Fruit fly (Drosophila melanogaster) whole organism, embryonic: ENCODE data around the gene snz.

ENCODE experiments used
- CG10267 ChIP-seq: fragments of 200-800 bp; sonication (Bioruptor generic); optimal IDR thresholded peaks from 2 replicates; lab custom pipeline; 2018; ENCODE audit warnings: missing biosample characterization, mild to moderate bottlenecking, missing genetic modification characterization, moderate library complexity
- CG10274 ChIP-seq: fragments of 200-800 bp; sonication (Bioruptor generic); optimal IDR thresholded peaks from 3 replicates; lab custom pipeline; 2017; ENCODE audit warnings: missing biosample characterization, mild to moderate bottlenecking, missing genetic modification characterization
- CG10462 ChIP-seq: fragments of 200-800 bp; sonication (Bioruptor generic); optimal IDR thresholded peaks from 2 replicates; lab custom pipeline; 2016; ENCODE audit warnings: missing biosample characterization, missing genetic modification characterization
- CG10979 ChIP-seq: fragments of 200-800 bp; sonication (Bioruptor generic); optimal IDR thresholded peaks from 2 replicates; lab custom pipeline; 2018; ENCODE audit warnings: missing biosample characterization, mild to moderate bottlenecking, missing genetic modification characterization, moderate library complexity
- CG11723 ChIP-seq: fragments of 200-800 bp; sonication (Bioruptor generic); optimal IDR thresholded peaks from 2 replicates; lab custom pipeline; 2017; ENCODE audit warnings: missing biosample characterization, mild to moderate bottlenecking, missing genetic modification characterization
- CG12104 ChIP-seq: fragments of 200-800 bp; sonication (Bioruptor generic); optimal IDR thresholded peaks from 3 replicates; lab custom pipeline; 2016; ENCODE audit warnings: missing biosample characterization, missing genetic modification characterization
- CG12236 ChIP-seq: fragments of 200-800 bp; sonication (Bioruptor generic); optimal IDR thresholded peaks from 2 replicates; lab custom pipeline; 2016; ENCODE audit warnings: missing biosample characterization, missing genetic modification characterization
- CG12942 ChIP-seq: fragments of 200-800 bp; sonication (Bioruptor generic); optimal IDR thresholded peaks from 3 replicates; lab custom pipeline; 2016; ENCODE audit warnings: missing biosample characterization, missing genetic modification characterization
- CG13775 ChIP-seq: fragments of 200-800 bp; sonication (Bioruptor generic); optimal IDR thresholded peaks from 3 replicates; lab custom pipeline; 2017; ENCODE audit warnings: missing biosample characterization, mild to moderate bottlenecking, missing genetic modification characterization
- CG16815 ChIP-seq: fragments of 200-800 bp; sonication (Bioruptor generic); optimal IDR thresholded peaks from 3 replicates; lab custom pipeline; 2017; ENCODE audit warnings: missing biosample characterization, mild to moderate bottlenecking, missing genetic modification characterization
- CG17612 ChIP-seq: fragments of 200-800 bp; sonication (Bioruptor generic); IDR thresholded peaks from 2 replicates; pipeline ENCODE4 v1.3.6; 2022; ENCODE audit warnings: missing biosample characterization, missing genetic modification characterization
- CG2199 ChIP-seq: fragments of 200-800 bp; sonication (Bioruptor generic); IDR thresholded peaks from 3 replicates; pipeline ENCODE4 v1.3.6; 2022; ENCODE audit warnings: missing biosample characterization, missing genetic modification characterization
- CG2712 ChIP-seq: fragments of 200-800 bp; optimal IDR thresholded peaks from 3 replicates; lab custom pipeline; 2019; ENCODE audit warnings: missing biosample characterization, mild to moderate bottlenecking, missing genetic modification characterization, moderate library complexity
- CG4820 ChIP-seq: fragments of 200-800 bp; sonication (Bioruptor generic); optimal IDR thresholded peaks from 3 replicates; lab custom pipeline; 2016; ENCODE audit warnings: missing biosample characterization, missing genetic modification characterization
- CG6689 ChIP-seq: fragments of 200-800 bp; sonication (Bioruptor generic); IDR thresholded peaks from 2 replicates; pipeline ENCODE4 v1.3.6; 2022; ENCODE audit warnings: missing biosample characterization, missing genetic modification characterization
- CG7556 ChIP-seq: fragments of 200-800 bp; sonication (Bioruptor generic); optimal IDR thresholded peaks from 2 replicates; lab custom pipeline; 2017; ENCODE audit warnings: missing biosample characterization, mild to moderate bottlenecking, missing genetic modification characterization
- CG7839 ChIP-seq: fragments of 200-800 bp; sonication (Bioruptor generic); optimal IDR thresholded peaks from 3 replicates; lab custom pipeline; 2018; ENCODE audit warnings: missing biosample characterization, mild to moderate bottlenecking, missing genetic modification characterization, moderate library complexity
- CG8765 ChIP-seq: fragments of 200-800 bp; sonication (Bioruptor generic); IDR thresholded peaks from 2 replicates; pipeline ENCODE4 v1.3.6; 2022; ENCODE audit warnings: missing biosample characterization, missing genetic modification characterization
- CG9727 ChIP-seq: fragments of 200-800 bp; sonication (Bioruptor generic); optimal IDR thresholded peaks from 3 replicates; lab custom pipeline; 2017; ENCODE audit warnings: missing biosample characterization, mild to moderate bottlenecking, missing genetic modification characterization
- CG9932 ChIP-seq: fragments of 200-800 bp; sonication (Bioruptor generic); IDR thresholded peaks from 2 replicates; pipeline ENCODE4 v1.3.6; 2022; ENCODE audit warnings: missing biosample characterization, missing genetic modification characterization
- CHES-1-like ChIP-seq: fragments of 200-800 bp; sonication (Bioruptor generic); optimal IDR thresholded peaks from 2 replicates; lab custom pipeline; 2016; ENCODE audit warnings: missing biosample characterization, missing genetic modification characterization
- Camta ChIP-seq: fragments of 200-800 bp; sonication (Bioruptor generic); optimal IDR thresholded peaks from 2 replicates; lab custom pipeline; 2016; ENCODE audit warnings: missing biosample characterization, missing genetic modification characterization
- Chrac-16 ChIP-seq: fragments of 200-800 bp; sonication (Bioruptor generic); optimal IDR thresholded peaks from 3 replicates; lab custom pipeline; 2016; ENCODE audit warnings: missing biosample characterization, missing genetic modification characterization
- Dip2 ChIP-seq: fragments of 200-800 bp; sonication (Bioruptor generic); IDR thresholded peaks from 2 replicates; pipeline ENCODE4 v1.3.6; 2022; ENCODE audit warnings: missing biosample characterization, missing genetic modification characterization
- Doc3 ChIP-seq: fragments of 200-800 bp; sonication (Bioruptor generic); IDR thresholded peaks from 3 replicates; pipeline ENCODE4 v1.3.6; 2022; ENCODE audit warnings: missing biosample characterization, missing genetic modification characterization; ENCODE audit not compliant: partially characterized antibody
- Drgx ChIP-seq: fragments of 200-800 bp; sonication (Bioruptor generic); IDR thresholded peaks from 2 replicates; pipeline ENCODE4 v1.3.6; 2022; ENCODE audit warnings: missing biosample characterization, missing genetic modification characterization
- E2f2 ChIP-seq: fragments of 200-800 bp; sonication (Bioruptor generic); IDR thresholded peaks from 2 replicates; pipeline ENCODE4 v1.3.6; 2022; ENCODE audit warnings: missing biosample characterization, missing genetic modification characterization
- Eip74EF ChIP-seq, 2 experiments: fragments of 200-800 bp in 1 of 2; fragments of >200 bp in 1 of 2; sonication (Bioruptor generic) in 1 of 2; optimal IDR thresholded peaks; 2 replicates each; lab custom pipeline; 2017 to 2019; ENCODE audit warnings: missing biosample characterization in 2 of 2, missing genetic modification characterization in 2 of 2, mild to moderate bottlenecking in 1 of 2, moderate library complexity in 1 of 2
- Elba2 ChIP-seq: fragments of 200-800 bp; sonication (Bioruptor generic); optimal IDR thresholded peaks from 3 replicates; lab custom pipeline; 2016; ENCODE audit warnings: missing biosample characterization, missing genetic modification characterization
- Jarid2 ChIP-seq: fragments of 200-800 bp; sonication (Bioruptor generic); optimal IDR thresholded peaks from 3 replicates; lab custom pipeline; 2017; ENCODE audit warnings: mild to moderate bottlenecking, missing biosample characterization, missing genetic modification reagents, missing genetic modification characterization
- Max ChIP-seq: fragments of 200-800 bp; sonication (Bioruptor generic); optimal IDR thresholded peaks from 2 replicates; lab custom pipeline; 2016; ENCODE audit warnings: missing biosample characterization, mild to moderate bottlenecking, missing genetic modification characterization
- Myb ChIP-seq: fragments of 200-800 bp; sonication (Bioruptor generic); optimal IDR thresholded peaks from 2 replicates; lab custom pipeline; 2016; ENCODE audit warnings: missing biosample characterization, missing genetic modification characterization
- NC2α ChIP-seq: fragments of 200-800 bp; sonication (Bioruptor generic); optimal IDR thresholded peaks from 2 replicates; lab custom pipeline; 2016; ENCODE audit warnings: missing biosample characterization, missing genetic modification characterization
- Tbp ChIP-seq: fragments of >200 bp; optimal IDR thresholded peaks from 2 replicates; lab custom pipeline; 2018; ENCODE audit warnings: missing biosample characterization, missing genetic modification characterization
- bsh ChIP-seq, 2 experiments: fragments of 200-800 bp; sonication (Bioruptor generic); optimal IDR thresholded peaks; 2 replicates each; lab custom pipeline; 2017 to 2018; ENCODE audit warnings: mild to moderate bottlenecking in 2 of 2, missing biosample characterization in 2 of 2, missing genetic modification characterization in 2 of 2, moderate library complexity in 1 of 2
- cg ChIP-seq: fragments of 200-800 bp; sonication (Bioruptor generic); optimal IDR thresholded peaks from 3 replicates; lab custom pipeline; 2019; ENCODE audit warnings: missing biosample characterization, mild to moderate bottlenecking, missing genetic modification characterization, moderate library complexity
- chm ChIP-seq: fragments of 200-800 bp; sonication (Bioruptor generic); IDR thresholded peaks from 2 replicates; pipeline ENCODE4 v1.3.6; 2022; ENCODE audit warnings: missing biosample characterization, missing genetic modification characterization
- corto ChIP-seq: fragments of 200-800 bp; sonication (Bioruptor generic); optimal IDR thresholded peaks from 2 replicates; lab custom pipeline; 2016; ENCODE audit warnings: missing biosample characterization, mild to moderate bottlenecking, missing genetic modification characterization, moderate library complexity
- croc ChIP-seq: fragments of 200-800 bp; sonication (Bioruptor generic); conservative IDR thresholded peaks from 3 replicates; pipeline ENCODE4 v1.3.6; 2022; ENCODE audit warnings: missing biosample characterization, missing genetic modification characterization
- grn ChIP-seq: fragments of 200-800 bp; sonication (Bioruptor generic); optimal IDR thresholded peaks from 3 replicates; lab custom pipeline; 2017; ENCODE audit warnings: missing biosample characterization, missing genetic modification characterization
- inv ChIP-seq: fragments of 200-800 bp; sonication (Bioruptor generic); IDR thresholded peaks from 2 replicates; pipeline ENCODE4 v1.3.6; 2022; ENCODE audit warnings: missing biosample characterization, missing genetic modification characterization; ENCODE audit not compliant: partially characterized antibody
- lola ChIP-seq, 3 experiments: fragments of >200 bp in 2 of 3; fragments of 200-800 bp in 1 of 3; sonication (Bioruptor generic) in 1 of 3; optimal IDR thresholded peaks; 2 replicates each; lab custom pipeline; 2017 to 2019; ENCODE audit warnings: missing biosample characterization in 3 of 3, missing genetic modification characterization in 3 of 3, mild to moderate bottlenecking in 1 of 3, moderate library complexity in 1 of 3
- pb ChIP-seq: fragments of 200-800 bp; sonication (Bioruptor generic); optimal IDR thresholded peaks from 3 replicates; lab custom pipeline; 2016; ENCODE audit warnings: missing biosample characterization, missing genetic modification characterization
- row ChIP-seq: fragments of 200-800 bp; sonication (Bioruptor generic); IDR thresholded peaks from 3 replicates; pipeline ENCODE4 v1.3.6; 2022; ENCODE audit warnings: missing biosample characterization, missing genetic modification characterization
- wor ChIP-seq: fragments of 200-800 bp; sonication (Bioruptor generic); IDR thresholded peaks from 2 replicates; pipeline ENCODE4 v1.3.6; 2022; ENCODE audit warnings: missing biosample characterization, missing genetic modification characterization
- zen ChIP-seq: fragments of 200-800 bp; sonication (Bioruptor generic); optimal IDR thresholded peaks from 3 replicates; lab custom pipeline; 2018; ENCODE audit warnings: missing biosample characterization, mild to moderate bottlenecking, missing genetic modification characterization, moderate library complexity
- zfh1 ChIP-seq: fragments of 200-800 bp; sonication (Bioruptor generic); IDR thresholded peaks from 3 replicates; pipeline ENCODE4 v1.3.6; 2022; ENCODE audit warnings: missing biosample characterization, missing genetic modification characterization

Gene snz

DNA sequence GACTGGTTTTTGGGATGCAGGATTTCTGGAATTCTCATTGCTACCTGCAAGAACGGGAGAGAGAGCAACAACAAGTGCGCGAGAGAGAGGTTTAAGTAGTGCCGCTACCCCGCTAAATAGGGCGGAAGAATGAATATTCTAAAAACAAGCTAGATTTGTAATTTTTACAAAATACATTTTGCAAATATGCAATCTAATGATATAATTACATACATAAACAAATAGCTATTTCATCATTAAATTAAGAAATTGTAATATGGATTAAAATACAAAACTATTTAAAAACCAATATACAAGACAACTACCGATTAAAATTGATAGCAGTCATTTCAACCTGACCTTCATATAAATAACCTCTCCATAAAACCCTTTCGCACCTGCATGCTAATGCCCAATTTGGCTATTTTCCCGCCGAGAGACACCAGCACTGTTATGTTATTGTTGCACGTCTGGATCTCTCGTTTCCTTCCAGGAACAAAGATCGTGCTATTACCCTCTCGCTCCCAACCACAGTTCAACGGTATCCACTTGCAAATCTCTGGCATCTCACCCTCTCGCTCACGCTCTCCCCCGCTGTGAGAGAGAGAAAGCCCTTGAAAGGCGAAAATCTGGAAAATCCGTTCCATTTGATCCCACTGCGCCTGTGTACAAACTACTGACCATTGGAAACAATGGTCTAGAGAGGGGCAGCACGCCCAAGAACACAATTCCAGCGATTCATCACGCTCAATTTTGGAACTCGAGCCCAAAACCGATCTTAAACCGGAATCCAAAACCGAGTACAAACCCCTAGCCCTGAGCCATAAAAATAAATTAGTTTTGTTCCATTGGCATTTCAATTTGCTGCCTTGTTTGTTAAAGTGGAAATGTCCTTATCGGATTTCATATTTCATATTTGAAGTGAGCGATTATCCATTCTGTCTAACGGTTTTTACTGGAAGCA is 20.0 kb upstream of the snz start, which contains the start of gene Nek2 (continued):
- TF ChIP-seq zen (tag; lab: Kevin White, UChicago) (peak; percentile 31), cg (no peak), CG2199 (GFP tag; lab: Robert Waterston, UW) (0 out of 3 replicates have a peak, but pooled peaks have one; percentile 37)

- TF ChIP-seq Camta (GFP tag; lab: Kevin White, UChicago), result no peak
- TF ChIP-seq CG7839 (tag; lab: Kevin White, UChicago), result peak; percentile 1
- no peak for TF ChIP-seq Eip74EF (GFP tag; optimal IDR thresholded peaks at IDR 0.05; lab: Kevin White, UChicago)
- TF ChIP-seq CHES-1-like (GFP tag; lab: Kevin White, UChicago), result no peak
- TF ChIP-seq CG10979, result peak; percentile 48
- TF ChIP-seq pb (GFP tag; lab: Kevin White, UChicago), result no peak
- peak; percentile 17 for TF ChIP-seq CG16815
- no peak for TF ChIP-seq corto (GFP tag; lab: Kevin White, UChicago)
- no peak for TF ChIP-seq Jarid2
- TF ChIP-seq CG7556 (GFP tag; lab: Kevin White, UChicago), result no peak
- no peak for TF ChIP-seq Max (GFP tag; lab: Kevin White, UChicago)
- no peak for TF ChIP-seq CG9932 (GFP tag; lab: Robert Waterston, UW)
- 0 out of 3 replicates have a peak, but pooled peaks have one; percentile 16 for TF ChIP-seq row
- TF ChIP-seq Drgx (GFP tag; lab: Robert Waterston, UW), result 0 out of 2 replicates have a peak, but pooled peaks have one; percentile 28
- no peak for TF ChIP-seq E2f2 (GFP tag; lab: Robert Waterston, UW)
- TF ChIP-seq Dip2, result no peak
- TF ChIP-seq CG12236 (GFP tag; lab: Kevin White, UChicago), result no peak
- TF ChIP-seq inv (GFP tag; lab: Robert Waterston, UW), result no peak
- peak; percentile 10 for TF ChIP-seq CG10267 (tag; lab: Kevin White, UChicago)
- no peak for TF ChIP-seq cg
- TF ChIP-seq CG8765 (GFP tag; lab: Robert Waterston, UW), result no peak
- no peak for TF ChIP-seq Doc3 (GFP tag; lab: Robert Waterston, UW)
- peak; percentile 15 for TF ChIP-seq zen (tag; lab: Kevin White, UChicago)
- TF ChIP-seq CG10274 (GFP tag; lab: Kevin White, UChicago), result no peak
- TF ChIP-seq CG13775 (GFP tag; lab: Kevin White, UChicago), result peak; percentile 5
- TF ChIP-seq zfh1, result no peak
- TF ChIP-seq Tbp, result no peak
- peak; percentile 15 to 23 for TF ChIP-seq bsh (GFP tag; optimal IDR thresholded peaks at IDR 0.05; lab: Kevin White, UChicago)
- TF ChIP-seq wor (GFP tag; lab: Robert Waterston, UW), result no peak
- TF ChIP-seq lola (GFP tag; optimal IDR thresholded peaks at IDR 0.05; lab: Kevin White, UChicago), result peak in 1 of 3 experiments; percentile 47
- no peak for TF ChIP-seq CG17612 (GFP tag; lab: Robert Waterston, UW)
- TF ChIP-seq CG12942 (GFP tag; lab: Kevin White, UChicago), result no peak
- no peak for TF ChIP-seq chm
- TF ChIP-seq croc, result no peak
- TF ChIP-seq Elba2, result no peak
- TF ChIP-seq CG10462 (GFP tag; lab: Kevin White, UChicago), result no peak
- TF ChIP-seq CG6689 (GFP tag; lab: Robert Waterston, UW), result no peak
- no peak for TF ChIP-seq NC2α (GFP tag; lab: Kevin White, UChicago)
- TF ChIP-seq CG12104 (GFP tag; lab: Kevin White, UChicago), result no peak
- TF ChIP-seq CG9727 (GFP tag; lab: Kevin White, UChicago), result peak; percentile 25
- no peak for TF ChIP-seq Myb (GFP tag; lab: Kevin White, UChicago)
- TF ChIP-seq Chrac-16, result peak; percentile 4
- TF ChIP-seq grn (GFP tag; lab: Kevin White, UChicago), result no peak
- TF ChIP-seq CG4820 (GFP tag; lab: Kevin White, UChicago), result no peak
- no peak for TF ChIP-seq CG11723 (GFP tag; lab: Kevin White, UChicago)
- TF ChIP-seq CG2712 (tag; lab: Kevin White, UChicago), result peak; percentile 4
Observed at dm6 chrX:7892539-7892899, 19.4 kb upstream of the snz start.
